Fruit fly (Drosophila melanogaster): ENCODE measurements around the gene Gr10a.
A peak's percentile ranks its signal among the peaks of the same experiment; 100 is the strongest.

dm6 chrX:11446792-11447405 lies 29.7 kb upstream of the Gr10a start:
- TF ChIP-seq wek (GFP tag; optimal IDR thresholded peaks at IDR 0.05): no peak
- peak; percentile 75 for TF ChIP-seq sug (tag; optimal IDR thresholded peaks at IDR 0.05)
- TF ChIP-seq CG3065 (GFP tag; optimal IDR thresholded peaks at IDR 0.05): peak; percentile 3
- TF ChIP-seq Nf-YA (GFP tag; IDR thresholded peaks at IDR 0.05): peak; percentile 43; the same call in 1 of the 2 replicates
- no peak for TF ChIP-seq stwl (tag; optimal IDR thresholded peaks at IDR 0.05)
- TF ChIP-seq prd (optimal IDR thresholded peaks at IDR 0.05): no peak
- TF ChIP-seq prd (GFP tag; IDR thresholded peaks at IDR 0.05): peak; percentile 85
- TF ChIP-seq Stat92E (GFP tag; optimal IDR thresholded peaks at IDR 0.05): no peak
- no peak for TF ChIP-seq insv (GFP tag; optimal IDR thresholded peaks at IDR 0.05)
- peak; percentile 54 for TF ChIP-seq vfl (GFP tag; optimal IDR thresholded peaks at IDR 0.05)
- peak; percentile 4 for TF ChIP-seq MESR4 (GFP tag; optimal IDR thresholded peaks at IDR 0.05)
- TF ChIP-seq Dek (tag; optimal IDR thresholded peaks at IDR 0.05): peak; percentile 80
- peak; percentile 41 for TF ChIP-seq Hr3 (GFP tag; optimal IDR thresholded peaks at IDR 0.05)
- peak; percentile 3 for TF ChIP-seq Ssrp (tag; optimal IDR thresholded peaks at IDR 0.05)
- no peak for TF ChIP-seq nerfin-2 (GFP tag; IDR thresholded peaks at IDR 0.05; ENCODE audit: partially characterized antibody)
